Fruit fly (Drosophila melanogaster): ENCODE data around the gene mRpL45.
A peak's percentile ranks its signal among the peaks of the same experiment; 100 is the strongest.

The mRpL45 gene

DNA sequence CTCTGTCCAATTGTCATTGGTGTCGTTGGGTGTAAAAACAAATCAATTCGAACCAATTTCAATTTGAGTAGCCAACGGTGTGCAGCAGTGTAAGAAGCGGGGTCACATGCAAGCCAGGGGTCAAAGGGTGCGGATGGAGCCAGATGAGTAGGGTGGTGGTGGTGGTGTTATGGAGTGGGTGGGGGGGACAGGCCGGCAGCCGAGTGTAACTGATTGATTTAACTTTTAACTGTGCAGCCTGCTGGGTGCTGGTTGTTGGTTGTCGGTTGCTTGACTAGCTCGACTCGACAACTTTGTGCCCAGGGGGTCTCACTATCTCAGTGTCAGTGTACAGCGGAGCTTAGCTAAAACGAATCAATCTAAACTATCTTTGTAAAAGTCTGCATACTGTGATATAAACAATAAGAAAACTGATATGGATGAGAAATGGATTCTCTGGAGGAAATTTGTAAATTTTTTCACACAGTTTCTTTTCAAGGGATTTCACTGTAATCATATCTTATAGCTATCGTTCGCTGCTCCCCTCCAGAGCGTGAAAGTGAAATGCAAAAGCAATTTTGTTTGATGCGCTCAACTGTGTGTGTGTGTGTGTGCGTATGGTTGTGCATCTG is 20.8 kb upstream of the mRpL45 start (continued):
- TF ChIP-seq unpg (GFP tag; optimal IDR thresholded peaks at IDR 0.05): no peak
- peak; percentile 29 for TF ChIP-seq Myb (GFP tag; optimal IDR thresholded peaks at IDR 0.05)
- TF ChIP-seq eve (GFP tag; optimal IDR thresholded peaks at IDR 0.05): no peak
- TF ChIP-seq Atf6 (GFP tag; IDR thresholded peaks at IDR 0.05): peak; percentile 45; the same call in 1 of the 2 replicates
- peak; percentile 45 for TF ChIP-seq CG10462 (GFP tag; optimal IDR thresholded peaks at IDR 0.05)
- TF ChIP-seq CG4707 (GFP tag; optimal IDR thresholded peaks at IDR 0.05): peak; percentile 71
- peak; percentile 21 for TF ChIP-seq CG14965 (GFP tag; optimal IDR thresholded peaks at IDR 0.05; ENCODE audit: borderline replicate concordance)
- TF ChIP-seq CG17829 (tag; optimal IDR thresholded peaks at IDR 0.05): peak; percentile 70
- no peak for TF ChIP-seq sqz (GFP tag; optimal IDR thresholded peaks at IDR 0.05)
- no peak for TF ChIP-seq zfh2 (GFP tag; optimal IDR thresholded peaks at IDR 0.05)
- no peak for TF ChIP-seq Trl (optimal IDR thresholded peaks at IDR 0.05)
- TF ChIP-seq Trl (GFP tag; optimal IDR thresholded peaks at IDR 0.05): peak; percentile 57
- peak; percentile 73; the same call in 2 of the 3 replicates for TF ChIP-seq CG11456 (GFP tag; IDR thresholded peaks at IDR 0.05)
- peak; percentile 45 for TF ChIP-seq en (GFP tag; optimal IDR thresholded peaks at IDR 0.05)
- peak; percentile 69 for TF ChIP-seq CG8924 (tag; optimal IDR thresholded peaks at IDR 0.05)
- peak; percentile 69 for TF ChIP-seq sens-2 (GFP tag; IDR thresholded peaks at IDR 0.05)
- TF ChIP-seq fd96Cb (tag; optimal IDR thresholded peaks at IDR 0.05): peak; percentile 76
- peak; percentile 47 for TF ChIP-seq CG12155 (GFP tag; optimal IDR thresholded peaks at IDR 0.05)
- no peak for TF ChIP-seq CG8089 (GFP tag; optimal IDR thresholded peaks at IDR 0.05)
- TF ChIP-seq CG5953 (GFP tag; IDR thresholded peaks at IDR 0.05): peak; percentile 87
- TF ChIP-seq p53 (GFP tag; optimal IDR thresholded peaks at IDR 0.05): peak; percentile 24
- peak; percentile 68 for TF ChIP-seq pnt (GFP tag; optimal IDR thresholded peaks at IDR 0.05)
- no peak for TF ChIP-seq CG13296 (GFP tag; optimal IDR thresholded peaks at IDR 0.05)
- TF ChIP-seq Rfx (GFP tag; IDR thresholded peaks at IDR 0.05): peak; percentile 67
- TF ChIP-seq ewg (GFP tag; optimal IDR thresholded peaks at IDR 0.05): peak; percentile 65
- peak; percentile 60; the same call in 2 of the 3 replicates for TF ChIP-seq jigr1 (GFP tag; IDR thresholded peaks at IDR 0.05)
- peak; percentile 76 for TF ChIP-seq CG12391 (tag; optimal IDR thresholded peaks at IDR 0.05)
- peak; percentile 33 for TF ChIP-seq wek (GFP tag; optimal IDR thresholded peaks at IDR 0.05)
- peak; percentile 75 for TF ChIP-seq CG8388 (GFP tag; optimal IDR thresholded peaks at IDR 0.05)
- TF ChIP-seq CG11247 (GFP tag; IDR thresholded peaks at IDR 0.05): peak; percentile 78
- TF ChIP-seq CG9817 (tag; optimal IDR thresholded peaks at IDR 0.05): peak; percentile 74
- TF ChIP-seq Hr3 (GFP tag; optimal IDR thresholded peaks at IDR 0.05): peak; percentile 52
- no peak for TF ChIP-seq CG30020 (tag; optimal IDR thresholded peaks at IDR 0.05)
- TF ChIP-seq lilli (GFP tag; optimal IDR thresholded peaks at IDR 0.05): peak; percentile 55
- TF ChIP-seq al (GFP tag; IDR thresholded peaks at IDR 0.05): 0 out of 2 replicates have a peak, but pooled peaks have one; percentile 34
- TF ChIP-seq tin (GFP tag; optimal IDR thresholded peaks at IDR 0.05): peak; percentile 75
- no peak for TF ChIP-seq CG4854 (GFP tag; optimal IDR thresholded peaks at IDR 0.05)
- TF ChIP-seq BEAF-32 (GFP tag; optimal IDR thresholded peaks at IDR 0.05): no peak
- peak; percentile 50; the same call in 1 of the 2 replicates for TF ChIP-seq CG4404 (GFP tag; IDR thresholded peaks at IDR 0.05)
- TF ChIP-seq otp (GFP tag; IDR thresholded peaks at IDR 0.05): peak; percentile 84
- peak; percentile 10 for TF ChIP-seq CG31365 (tag; optimal IDR thresholded peaks at IDR 0.05)
- peak; percentile 38; the same call in 1 of the 2 replicates for TF ChIP-seq E2f2 (GFP tag; IDR thresholded peaks at IDR 0.05)
- no peak for TF ChIP-seq CG10565 (GFP tag; optimal IDR thresholded peaks at IDR 0.05)
- TF ChIP-seq cas (GFP tag; IDR thresholded peaks at IDR 0.05): no peak
- TF ChIP-seq chif (GFP tag; optimal IDR thresholded peaks at IDR 0.05): peak; percentile 56 to 76
- peak; percentile 36 for TF ChIP-seq repo (GFP tag; optimal IDR thresholded peaks at IDR 0.05)
- TF ChIP-seq HmgD (GFP tag; optimal IDR thresholded peaks at IDR 0.05): no peak
- peak; percentile 91 for TF ChIP-seq sisA (GFP tag; IDR thresholded peaks at IDR 0.05)
- TF ChIP-seq CG10959 (GFP tag; IDR thresholded peaks at IDR 0.05): peak; percentile 56
- TF ChIP-seq Bteb2 (GFP tag; optimal IDR thresholded peaks at IDR 0.05): no peak
- TF ChIP-seq CG11695 (GFP tag; IDR thresholded peaks at IDR 0.05): peak; percentile 68
